Worm (Caenorhabditis elegans) whole organism, L1 larva: ENCODE results near the gene moe-3.

Source experiments
- C16A3.4 ChIP-seq: fragments of 150-350 bp; optimal IDR thresholded peaks from 2 replicates; lab custom pipeline; 2014; ENCODE audit warnings: missing biosample characterization, missing genetic modification characterization
- C34B4.2 ChIP-seq: sonication (generic microtip); optimal IDR thresholded peaks from 2 replicates; lab custom pipeline; 2017; ENCODE audit warnings: mild to moderate bottlenecking, missing genetic modification characterization, missing compliant biosample characterization
- F16B12.6 ChIP-seq: fragments of 150-350 bp; optimal IDR thresholded peaks from 2 replicates; lab custom pipeline; 2014; ENCODE audit warnings: missing biosample characterization, missing genetic modification characterization
- Y116A8C.19 ChIP-seq: sonication (generic microtip); optimal IDR thresholded peaks from 2 replicates; lab custom pipeline; 2016; ENCODE audit warnings: missing compliant biosample characterization, missing genetic modification characterization, borderline replicate concordance
- aha-1 ChIP-seq: fragments of 150-350 bp; optimal IDR thresholded peaks from 2 replicates; lab custom pipeline; 2014; ENCODE audit warnings: missing biosample characterization, missing genetic modification characterization
- aly-2 ChIP-seq: fragments of 150-350 bp; optimal IDR thresholded peaks from 2 replicates; lab custom pipeline; 2014; ENCODE audit warnings: missing biosample characterization, missing genetic modification characterization
- blmp-1 ChIP-seq: fragments of 150-350 bp; optimal IDR thresholded peaks from 2 replicates; lab custom pipeline; 2014; ENCODE audit warnings: missing biosample characterization, missing genetic modification characterization
- ceh-63 ChIP-seq: fragments of 200-800 bp; sonication (Bioruptor generic); optimal IDR thresholded peaks from 2 replicates; lab custom pipeline; 2018; ENCODE audit warnings: mild to moderate bottlenecking, missing genetic modification characterization, missing compliant biosample characterization
- ceh-82 ChIP-seq, 3 experiments: fragments of 150-350 bp in 1 of 3; sonication (generic microtip) in 2 of 3; optimal IDR thresholded peaks; 2 replicates each; lab custom pipeline; 2014 to 2017; ENCODE audit warnings: missing biosample characterization in 3 of 3, missing genetic modification characterization in 3 of 3
- ceh-88 ChIP-seq: fragments of 200-800 bp; sonication (Bioruptor generic); IDR thresholded peaks from 2 replicates; pipeline ENCODE4 v1.3.6; 2022; ENCODE audit warnings: missing genetic modification characterization, missing compliant biosample characterization
- dpl-1 ChIP-seq, 3 experiments: fragments of 150-350 bp in 2 of 3; sonication (generic microtip) in 1 of 3; optimal IDR thresholded peaks; 2 replicates each; lab custom pipeline; 2014 to 2017; ENCODE audit warnings: missing biosample characterization in 3 of 3, missing genetic modification characterization in 3 of 3, missing genetic modification reagents in 3 of 3
- dsc-1 ChIP-seq: sonication (generic microtip); optimal IDR thresholded peaks from 2 replicates; lab custom pipeline; 2016; ENCODE audit warnings: mild to moderate bottlenecking, missing genetic modification characterization, missing compliant biosample characterization
- efl-3 ChIP-seq: fragments of 200-800 bp; sonication (Bioruptor generic); optimal IDR thresholded peaks from 2 replicates; lab custom pipeline; 2018; ENCODE audit warnings: mild to moderate bottlenecking, missing genetic modification characterization, missing compliant biosample characterization
- egl-27 ChIP-seq, 2 experiments: fragments of 150-350 bp in 1 of 2; sonication (generic microtip); optimal IDR thresholded peaks; 3 replicates each; lab custom pipeline; 2017 to 2018; ENCODE audit warnings: missing biosample characterization in 2 of 2, missing genetic modification characterization in 2 of 2, missing genetic modification reagents in 2 of 2
- elt-2 ChIP-seq: sonication (generic microtip); optimal IDR thresholded peaks from 2 replicates; lab custom pipeline; 2016; ENCODE audit warnings: missing genetic modification characterization, mild to moderate bottlenecking, inconsistent platforms, missing compliant biosample characterization, missing genetic modification reagents
- fkh-10 ChIP-seq: sonication (generic microtip); optimal IDR thresholded peaks from 2 replicates; lab custom pipeline; 2017; ENCODE audit warnings: missing biosample characterization, missing genetic modification reagents, missing genetic modification characterization
- fkh-4 ChIP-seq: sonication (generic microtip); optimal IDR thresholded peaks from 2 replicates; lab custom pipeline; 2016; ENCODE audit warnings: missing compliant biosample characterization, missing genetic modification characterization, borderline replicate concordance
- fkh-8 ChIP-seq: sonication (generic microtip); optimal IDR thresholded peaks from 2 replicates; lab custom pipeline; 2016; ENCODE audit warnings: mild to moderate bottlenecking, missing genetic modification characterization, missing compliant biosample characterization
- fos-1 ChIP-seq: fragments of 150-350 bp; optimal IDR thresholded peaks from 2 replicates; lab custom pipeline; 2014; ENCODE audit warnings: missing biosample characterization, missing genetic modification characterization
- hlh-17 ChIP-seq: fragments of 200-800 bp; sonication (Bioruptor generic); optimal IDR thresholded peaks from 2 replicates; lab custom pipeline; 2018; ENCODE audit warnings: missing genetic modification characterization, mild to moderate bottlenecking, missing compliant biosample characterization, moderate library complexity, borderline replicate concordance
- irx-1 ChIP-seq: sonication (generic microtip); optimal IDR thresholded peaks from 2 replicates; lab custom pipeline; 2016; ENCODE audit warnings: missing genetic modification characterization, missing compliant biosample characterization
- jun-1 ChIP-seq: fragments of 150-350 bp; optimal IDR thresholded peaks from 2 replicates; lab custom pipeline; 2014; ENCODE audit warnings: missing biosample characterization, missing genetic modification reagents, missing genetic modification characterization
- lin-13 ChIP-seq: fragments of 150-350 bp; optimal IDR thresholded peaks from 2 replicates; lab custom pipeline; 2014; ENCODE audit warnings: missing biosample characterization, missing genetic modification reagents, missing genetic modification characterization
- lin-14 ChIP-seq: fragments of 200-800 bp; sonication (Bioruptor generic); optimal IDR thresholded peaks from 2 replicates; lab custom pipeline; 2018; ENCODE audit warnings: mild to moderate bottlenecking, missing genetic modification characterization, moderate library complexity, missing compliant biosample characterization
- lin-15B ChIP-seq: fragments of 150-350 bp; sonication (generic microtip); optimal IDR thresholded peaks from 3 replicates; lab custom pipeline; 2014; ENCODE audit warnings: missing biosample characterization, missing genetic modification characterization
- lin-35 ChIP-seq, 2 experiments: fragments of 150-350 bp; optimal IDR thresholded peaks; 2 replicates each; lab custom pipeline; 2014; ENCODE audit warnings: missing biosample characterization in 2 of 2, missing genetic modification characterization in 2 of 2, missing genetic modification reagents in 2 of 2
- lir-3 ChIP-seq: sonication (generic microtip); optimal IDR thresholded peaks from 2 replicates; lab custom pipeline; 2016; ENCODE audit warnings: mild to moderate bottlenecking, missing genetic modification characterization, moderate library complexity, missing compliant biosample characterization; ENCODE audit not compliant: poor library complexity
- lsy-2 ChIP-seq, 2 experiments: fragments of 150-350 bp; optimal IDR thresholded peaks; 2 replicates each; lab custom pipeline; 2014; ENCODE audit warnings: missing biosample characterization in 2 of 2, missing genetic modification characterization in 2 of 2
- mdl-1 ChIP-seq, 2 experiments: fragments of 150-350 bp; optimal IDR thresholded peaks; 2 replicates each; lab custom pipeline; 2014 to 2017; ENCODE audit warnings: missing biosample characterization in 2 of 2, missing genetic modification characterization in 2 of 2, inconsistent platforms in 1 of 2
- mep-1 ChIP-seq: fragments of 150-350 bp; optimal IDR thresholded peaks from 2 replicates; lab custom pipeline; 2014; ENCODE audit warnings: missing biosample characterization, missing genetic modification characterization
- nhr-28 ChIP-seq: fragments of 150-350 bp; optimal IDR thresholded peaks from 2 replicates; lab custom pipeline; 2014; ENCODE audit warnings: missing biosample characterization, missing genetic modification characterization
- nhr-47 ChIP-seq: sonication (generic microtip); optimal IDR thresholded peaks from 2 replicates; lab custom pipeline; 2016; ENCODE audit warnings: mild to moderate bottlenecking, missing genetic modification characterization, moderate library complexity, missing compliant biosample characterization
- nhr-77 ChIP-seq: fragments of 150-350 bp; optimal IDR thresholded peaks from 2 replicates; lab custom pipeline; 2014; ENCODE audit warnings: missing biosample characterization, missing genetic modification characterization
- nhr-85 ChIP-seq: sonication (generic microtip); peaks from one replicate; lab custom pipeline; 2016; ENCODE audit warnings: missing genetic modification characterization, inconsistent platforms, missing compliant biosample characterization
- nhr-90 ChIP-seq: sonication (generic microtip); optimal IDR thresholded peaks from 2 replicates; lab custom pipeline; 2016; ENCODE audit warnings: mild to moderate bottlenecking, missing genetic modification characterization, missing compliant biosample characterization; ENCODE audit not compliant: poor library complexity
- pag-3 ChIP-seq: sonication (generic microtip); optimal IDR thresholded peaks from 2 replicates; lab custom pipeline; 2017; ENCODE audit warnings: missing genetic modification characterization, mild to moderate bottlenecking, missing compliant biosample characterization, antibody characterized with exemption, borderline replicate concordance; ENCODE audit not compliant: insufficient read depth
- pax-3 ChIP-seq: fragments of 200-800 bp; sonication (Bioruptor generic); optimal IDR thresholded peaks from 2 replicates; lab custom pipeline; 2018; ENCODE audit warnings: mild to moderate bottlenecking, missing genetic modification characterization, moderate library complexity, missing compliant biosample characterization
- skn-1 ChIP-seq: fragments of 150-350 bp; optimal IDR thresholded peaks from 2 replicates; lab custom pipeline; 2014; ENCODE audit warnings: missing biosample characterization, missing genetic modification characterization
- snpc-4 ChIP-seq: fragments of 150-350 bp; optimal IDR thresholded peaks from 2 replicates; lab custom pipeline; 2014; ENCODE audit warnings: missing biosample characterization, missing genetic modification characterization
- snu-23 ChIP-seq: sonication (generic microtip); optimal IDR thresholded peaks from 2 replicates; lab custom pipeline; 2016; ENCODE audit warnings: missing genetic modification characterization, missing compliant biosample characterization
- sptf-1 ChIP-seq: fragments of 150-350 bp; optimal IDR thresholded peaks from 2 replicates; lab custom pipeline; 2014; ENCODE audit warnings: missing biosample characterization, missing genetic modification characterization
- swsn-7 ChIP-seq: sonication (generic microtip); optimal IDR thresholded peaks from 2 replicates; lab custom pipeline; 2016; ENCODE audit warnings: missing genetic modification characterization, missing compliant biosample characterization
- tbx-2 ChIP-seq: sonication (generic microtip); optimal IDR thresholded peaks from 2 replicates; lab custom pipeline; 2016; ENCODE audit warnings: missing genetic modification characterization, missing compliant biosample characterization
- unc-86 ChIP-seq: sonication (generic microtip); optimal IDR thresholded peaks from 2 replicates; lab custom pipeline; 2016; ENCODE audit warnings: missing genetic modification characterization, missing compliant biosample characterization
- unc-98 ChIP-seq: fragments of 200-800 bp; sonication (Bioruptor generic); IDR thresholded peaks from 2 replicates; pipeline ENCODE4 v1.3.6; 2022; ENCODE audit warnings: missing genetic modification characterization, missing compliant biosample characterization
- zag-1 ChIP-seq: fragments of 150-350 bp; optimal IDR thresholded peaks from 2 replicates; lab custom pipeline; 2014; ENCODE audit warnings: missing biosample characterization, missing genetic modification characterization

The moe-3 gene

DNA sequence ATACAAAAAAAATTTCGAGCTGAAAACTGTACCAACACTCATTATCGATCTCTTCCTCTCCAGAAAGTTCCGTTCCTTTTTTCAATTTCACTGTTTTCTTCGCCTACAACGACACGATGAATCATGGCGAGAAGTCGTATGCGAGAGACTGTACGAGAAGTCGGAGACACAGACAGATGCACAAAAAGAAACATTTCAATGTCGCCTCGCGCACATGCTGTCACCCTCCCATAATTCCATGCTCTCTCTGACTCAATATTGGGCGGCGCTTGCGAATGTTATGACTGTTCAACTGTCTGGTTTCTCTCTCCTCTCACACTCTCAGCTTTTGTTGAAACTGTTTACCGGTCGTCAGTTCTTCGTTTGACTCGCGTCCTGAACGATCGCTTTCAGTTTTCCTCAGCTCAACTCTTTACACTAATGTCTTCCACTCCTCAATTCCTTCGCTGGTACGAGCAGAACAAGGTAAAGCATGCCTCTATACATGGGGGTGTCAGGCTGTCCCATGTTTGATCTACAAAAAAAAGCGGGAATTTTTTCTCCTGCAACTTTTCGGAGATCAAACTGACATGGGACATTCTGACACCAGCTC lies 31.3 kb upstream of the moe-3 start (continued):
- TF ChIP-seq sptf-1 (tag; lab: Kevin White, UChicago) = no peak
- TF ChIP-seq jun-1 (tag; lab: Kevin White, UChicago) = peak; percentile 8
- TF ChIP-seq nhr-85 (tag; lab: Kevin White, UChicago) = peak; percentile 33
- TF ChIP-seq efl-3 (GFP tag; lab: Kevin White, UChicago) = no peak
- no peak for TF ChIP-seq nhr-47 (tag; lab: Kevin White, UChicago)
- peak; percentile 3 for TF ChIP-seq snu-23 (GFP tag; lab: Kevin White, UChicago)

ce11 chrII:13195706-13196417 lies 30.3 kb upstream of the moe-3 start:
- TF ChIP-seq efl-3 (GFP tag; lab: Kevin White, UChicago) (no peak), nhr-28 (no peak), nhr-90 (tag; lab: Kevin White, UChicago) (peak; percentile 17), lin-15B (no peak)

DNA sequence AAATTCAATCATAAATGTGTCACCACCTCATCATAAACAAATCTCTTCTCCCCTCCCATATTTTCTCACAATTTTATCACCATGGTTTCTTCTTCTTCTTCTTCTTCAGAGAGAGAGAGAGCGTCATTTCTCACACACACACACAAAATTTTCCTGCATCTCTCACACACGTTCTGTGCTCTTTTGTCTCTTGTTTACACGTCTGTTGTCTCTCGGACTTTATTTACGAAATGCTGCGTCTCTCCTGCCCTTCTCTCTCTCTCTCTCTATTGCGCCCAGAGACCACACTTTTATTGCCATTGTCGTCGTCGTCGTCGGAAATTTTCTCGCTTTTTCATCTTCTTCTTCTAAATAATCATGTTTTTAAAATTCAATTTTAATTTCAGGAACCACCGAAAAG lies 29.6 kb upstream of the moe-3 start, which contains the start of gene lec-1:
lec-1 (plus strand) TSS at position 387 of the 400 bp plus-strand sequence.
- TF ChIP-seq ceh-82 (tag; optimal IDR thresholded peaks at IDR 0.05; lab: Kevin White, UChicago) = peak in 2 of 3 experiments; percentile 9 to 69
- peak; percentile 55 for TF ChIP-seq nhr-47 (tag; lab: Kevin White, UChicago)
- TF ChIP-seq skn-1 (tag; lab: Kevin White, UChicago) = peak; percentile 12
- peak; percentile 7 for TF ChIP-seq lir-3
- no peak for TF ChIP-seq F16B12.6 (tag; lab: Kevin White, UChicago)
- peak; percentile 8 for TF ChIP-seq jun-1 (tag; lab: Kevin White, UChicago)
- peak; percentile 14 for TF ChIP-seq irx-1 (tag; lab: Kevin White, UChicago)
- no peak for TF ChIP-seq ceh-88 (GFP tag; lab: Robert Waterston, UW)
- TF ChIP-seq blmp-1 = peak; percentile 41
- TF ChIP-seq C34B4.2 = no peak
- peak; percentile 3 for TF ChIP-seq elt-2 (tag; lab: Kevin White, UChicago)
- peak; percentile 14 for TF ChIP-seq aly-2 (tag; lab: Kevin White, UChicago)
- TF ChIP-seq mdl-1 (tag; optimal IDR thresholded peaks at IDR 0.05; lab: Kevin White, UChicago) = peak in 1 of 2 experiments; percentile 18
- peak; percentile 15 for TF ChIP-seq zag-1 (tag; lab: Kevin White, UChicago)
- TF ChIP-seq nhr-85 (tag; lab: Kevin White, UChicago) = peak; percentile 80
- peak; percentile 5 for TF ChIP-seq fkh-10
- TF ChIP-seq aha-1 (tag; lab: Kevin White, UChicago) = no peak
- no peak for TF ChIP-seq pax-3 (tag; lab: Kevin White, UChicago)
- TF ChIP-seq C16A3.4 (tag; lab: Kevin White, UChicago) = peak; percentile 11
- peak; percentile 13 for TF ChIP-seq unc-86
- no peak for TF ChIP-seq lin-13 (GFP tag; lab: Kevin White, UChicago)
- no peak for TF ChIP-seq egl-27 (tag; optimal IDR thresholded peaks at IDR 0.05; lab: Kevin White, UChicago)
- peak; percentile 48 for TF ChIP-seq tbx-2
- peak; percentile 58 for TF ChIP-seq dsc-1 (tag; lab: Kevin White, UChicago)
- TF ChIP-seq ceh-63 (GFP tag; lab: Kevin White, UChicago) = no peak
- no peak for TF ChIP-seq hlh-17 (GFP tag; lab: Kevin White, UChicago)
- TF ChIP-seq mep-1 (tag; lab: Kevin White, UChicago) = peak; percentile 8
- TF ChIP-seq dpl-1 (GFP tag; optimal IDR thresholded peaks at IDR 0.05; lab: Kevin White, UChicago) = peak; percentile 9 to 32 (median 16)
- no peak for TF ChIP-seq pag-3 (tag; lab: Kevin White, UChicago)
- no peak for TF ChIP-seq fkh-4 (tag; lab: Kevin White, UChicago)
- TF ChIP-seq lin-35 (GFP tag; optimal IDR thresholded peaks at IDR 0.05; lab: Kevin White, UChicago) = peak; percentile 49 to 52
- peak; percentile 16 to 73 for TF ChIP-seq lsy-2 (tag; optimal IDR thresholded peaks at IDR 0.05; lab: Kevin White, UChicago)
- no peak for TF ChIP-seq snpc-4 (tag; lab: Kevin White, UChicago)
- peak; percentile 90 for TF ChIP-seq lin-14
- no peak for TF ChIP-seq unc-98 (GFP tag; lab: Robert Waterston, UW)
- peak; percentile 50 for TF ChIP-seq fkh-8 (tag; lab: Kevin White, UChicago)
- peak; percentile 67 for TF ChIP-seq nhr-77 (tag; lab: Kevin White, UChicago)
- peak; percentile 48 for TF ChIP-seq swsn-7 (tag; lab: Kevin White, UChicago)
- TF ChIP-seq fos-1 (tag; lab: Kevin White, UChicago) = peak; percentile 46
- TF ChIP-seq Y116A8C.19 (tag; lab: Kevin White, UChicago) = no peak
